Fruit fly (Drosophila melanogaster) Kc167 (cell line): ENCODE results near the gene dod.
A peak's percentile ranks its signal among the peaks of the same experiment; 100 is the strongest.

Experiments
- Myc ChIP-seq: fragments of >200 bp; optimal IDR thresholded peaks from 2 replicates; lab custom pipeline; 2017; ENCODE audit warnings: missing external identifiers
- Sin3A ChIP-seq: fragments of >200 bp; optimal IDR thresholded peaks from 2 replicates; lab custom pipeline; 2018; ENCODE audit warnings: missing external identifiers
- h ChIP-seq: fragments of >200 bp; optimal IDR thresholded peaks from 3 replicates; lab custom pipeline; 2018; ENCODE audit warnings: missing external identifiers
- insv ChIP-seq: fragments of >200 bp; optimal IDR thresholded peaks from 3 replicates; lab custom pipeline; 2018; ENCODE audit warnings: missing external identifiers
- psq ChIP-seq: fragments of >200 bp; optimal IDR thresholded peaks from 2 replicates; lab custom pipeline; 2017; ENCODE audit warnings: missing external identifiers
- ttk ChIP-seq: sonication (Bioruptor generic); optimal IDR thresholded peaks from 2 replicates; lab custom pipeline; 2017; ENCODE audit warnings: missing external identifiers

dod gene

DNA sequence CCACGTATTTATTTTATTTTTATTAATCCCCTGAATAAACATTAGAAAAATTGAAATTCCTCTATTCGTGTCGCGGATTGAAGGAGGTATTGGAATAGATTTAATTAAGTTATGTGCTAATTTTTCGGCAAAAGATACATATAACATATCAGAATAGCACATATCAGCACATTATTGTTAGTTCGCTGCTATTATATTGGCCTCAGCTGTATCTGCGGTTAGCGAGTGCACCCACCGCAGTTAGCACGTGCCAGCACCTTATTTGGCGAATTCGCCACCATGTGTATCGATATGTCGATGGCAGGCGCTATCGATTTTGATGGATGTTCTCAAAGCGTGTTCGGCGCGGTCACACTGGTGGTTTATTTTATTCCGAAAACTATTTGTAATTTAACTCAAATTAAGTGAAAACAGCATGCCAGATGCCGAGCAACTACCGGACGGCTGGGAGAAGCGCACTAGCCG lies at the start of gene dod:
Gene dod, plus strand, starts transcription at position 323 of the 465 bp plus-strand sequence.
- TF ChIP-seq ttk (lab: Kevin White, UChicago) (no peak), Sin3A (lab: Kevin White, UChicago) (no peak), insv (lab: Kevin White, UChicago) (no peak), h (lab: Kevin White, UChicago) (no peak), Myc (no peak)

DNA sequence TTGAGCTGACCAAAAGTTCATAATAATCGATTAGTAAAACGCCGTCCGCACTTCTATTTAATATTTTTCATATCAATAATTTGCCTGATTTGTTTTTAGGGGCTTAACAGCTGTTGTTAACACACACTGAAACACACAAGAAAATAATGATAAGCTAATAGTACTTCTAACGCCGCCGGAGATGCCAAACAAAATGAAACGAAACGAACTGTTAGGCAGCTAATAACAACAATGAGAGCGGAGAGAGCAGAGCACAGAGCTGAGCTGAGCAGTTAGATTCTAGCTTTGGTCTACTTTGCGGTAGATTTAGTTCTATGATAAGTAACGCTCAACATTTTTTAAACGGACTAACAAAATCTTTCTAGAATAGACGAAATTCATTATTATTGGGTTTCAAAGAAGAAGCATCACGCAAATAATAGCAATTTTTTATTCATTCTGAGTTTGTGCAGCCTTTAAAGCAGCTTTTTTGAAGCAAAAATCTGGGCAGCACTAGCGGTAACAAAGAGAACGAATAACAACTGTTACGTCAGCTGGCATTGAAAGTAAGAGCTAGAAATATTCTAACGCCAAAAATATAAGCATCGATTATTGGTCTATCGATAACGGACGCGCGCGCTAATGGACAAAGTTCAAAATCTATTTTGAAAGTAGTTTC lies 38.5 kb upstream of the dod start, which contains the start of gene Abca3:
Gene Abca3, minus strand, starts transcription at position 181 of the 658 bp plus-strand sequence.
- TF ChIP-seq Myc (no peak), h (lab: Kevin White, UChicago) (no peak)

DNA sequence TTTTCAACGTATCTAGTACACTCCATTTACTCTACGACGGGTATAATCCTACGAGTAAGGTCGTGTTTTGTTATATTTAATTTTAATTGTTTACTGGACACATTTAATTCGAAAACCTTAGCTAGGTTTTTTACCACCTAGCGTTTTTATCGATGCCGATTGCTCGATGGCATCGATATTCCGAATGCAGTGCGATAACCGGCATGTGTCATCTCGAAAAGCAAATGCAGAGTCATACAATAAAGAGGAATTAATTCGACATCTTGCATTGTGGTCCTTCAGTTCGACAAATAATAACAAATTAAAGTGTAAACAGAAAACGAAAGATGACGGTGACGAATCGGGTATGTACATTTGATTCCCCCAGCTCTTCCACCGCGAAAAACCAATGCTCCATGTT lies 29.3 kb upstream of the dod start, which contains the start of gene Rpt6:
Gene Rpt6, plus strand, starts transcription at position 201 of the 400 bp plus-strand sequence.
- no peak for TF ChIP-seq Myc
- TF ChIP-seq psq, result no peak
- TF ChIP-seq ttk (lab: Kevin White, UChicago), result no peak
- TF ChIP-seq insv (lab: Kevin White, UChicago), result no peak
- TF ChIP-seq Sin3A (lab: Kevin White, UChicago), result no peak
- no peak for TF ChIP-seq h (lab: Kevin White, UChicago)

DNA sequence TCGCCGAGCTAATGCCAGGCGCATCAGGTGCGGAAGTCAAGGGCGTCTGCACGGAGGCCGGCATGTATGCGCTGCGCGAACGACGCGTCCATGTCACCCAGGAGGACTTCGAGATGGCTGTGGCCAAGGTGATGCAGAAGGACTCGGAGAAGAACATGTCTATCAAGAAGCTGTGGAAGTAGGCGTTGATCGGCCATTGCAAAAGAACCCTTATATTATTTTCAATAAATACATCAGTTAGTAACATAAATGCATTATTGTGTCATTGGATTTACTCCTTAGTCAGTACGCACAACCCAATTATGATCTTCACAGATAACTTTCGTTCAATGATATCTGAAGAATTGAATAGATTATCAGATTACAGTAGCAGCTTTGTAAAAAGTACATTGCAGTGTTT lies 27.7 kb upstream of the dod start, which contains the start of gene CG1801:
Gene CG1801, minus strand, starts transcription at position 101 of the 400 bp plus-strand sequence.
- no peak for TF ChIP-seq insv (lab: Kevin White, UChicago)
- TF ChIP-seq ttk (lab: Kevin White, UChicago), result no peak
- TF ChIP-seq h (lab: Kevin White, UChicago), result no peak
- TF ChIP-seq psq, result no peak
- no peak for TF ChIP-seq Myc
- TF ChIP-seq Sin3A (lab: Kevin White, UChicago), result no peak

DNA sequence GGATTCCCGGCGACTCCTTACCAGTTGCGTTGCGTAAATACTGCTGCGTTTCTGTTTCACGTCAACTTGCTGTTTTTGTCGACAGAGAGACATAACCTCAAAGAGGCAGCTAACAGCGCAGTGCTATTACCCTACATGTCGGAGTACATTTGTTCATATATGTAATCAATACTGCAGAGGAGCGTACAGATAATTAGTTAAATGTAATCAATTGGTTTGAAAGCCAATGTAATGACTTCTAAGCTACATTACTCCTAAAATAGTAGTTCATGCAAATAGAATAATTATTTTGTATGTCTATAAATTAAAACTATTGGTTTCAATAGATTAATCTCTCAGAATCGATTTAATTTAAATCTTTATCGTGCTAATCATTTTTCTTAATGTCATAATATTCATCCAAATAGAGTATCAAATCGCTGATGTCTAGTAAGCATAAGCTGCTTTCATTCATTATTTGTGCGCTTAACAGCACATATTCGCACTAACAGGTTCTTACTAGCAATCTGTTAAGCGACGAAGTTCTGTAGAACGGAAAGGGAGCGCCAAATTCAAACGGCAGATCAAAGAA lies 25.9 kb upstream of the dod start, which contains the start of the genes SLIRP1 and anox:
Gene SLIRP1, minus strand, starts transcription at position 95 of the 571 bp plus-strand sequence.
Gene anox, minus strand, starts transcription at position 95 of the 571 bp plus-strand sequence.
- TF ChIP-seq ttk (lab: Kevin White, UChicago), result no peak
- TF ChIP-seq insv (lab: Kevin White, UChicago), result no peak
- no peak for TF ChIP-seq Myc
- no peak for TF ChIP-seq h (lab: Kevin White, UChicago)
- no peak for TF ChIP-seq Sin3A (lab: Kevin White, UChicago)
- no peak for TF ChIP-seq psq

DNA sequence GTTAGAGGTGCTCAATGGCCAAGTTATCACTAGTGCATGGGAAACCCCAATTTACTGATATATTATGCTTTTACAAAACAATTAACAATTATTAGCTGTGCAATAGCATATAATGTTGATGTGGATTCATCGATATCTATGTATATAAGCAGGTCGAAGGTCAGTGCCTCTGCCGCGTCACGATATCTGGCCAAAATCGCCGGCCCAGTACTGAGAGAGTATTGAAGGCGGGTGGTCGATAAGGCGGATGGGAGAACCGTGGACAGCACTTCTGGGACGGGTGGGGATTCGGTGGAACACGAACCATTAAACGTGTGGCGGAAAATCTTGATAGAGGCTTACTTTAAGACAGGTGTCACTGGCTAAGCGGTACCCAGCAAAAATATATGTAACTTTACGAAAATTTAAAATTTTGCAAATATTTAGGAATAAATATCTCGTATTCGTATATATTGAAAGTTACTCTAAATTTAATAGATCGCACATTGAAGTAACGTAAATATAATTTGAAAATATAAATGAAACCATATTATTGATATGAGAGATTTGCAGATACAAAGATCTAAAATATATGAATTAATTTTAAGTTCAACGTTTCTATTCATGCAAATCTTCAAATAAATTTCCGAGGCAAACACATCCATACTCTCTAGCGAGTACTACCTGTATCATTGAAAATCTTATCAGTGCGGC lies 22.7 kb upstream of the dod start:
- TF ChIP-seq h (lab: Kevin White, UChicago), result no peak
- TF ChIP-seq Sin3A (lab: Kevin White, UChicago), result no peak
- TF ChIP-seq ttk (lab: Kevin White, UChicago), result no peak
- TF ChIP-seq insv (lab: Kevin White, UChicago), result no peak
- no peak for TF ChIP-seq Myc
- TF ChIP-seq psq, result no peak

DNA sequence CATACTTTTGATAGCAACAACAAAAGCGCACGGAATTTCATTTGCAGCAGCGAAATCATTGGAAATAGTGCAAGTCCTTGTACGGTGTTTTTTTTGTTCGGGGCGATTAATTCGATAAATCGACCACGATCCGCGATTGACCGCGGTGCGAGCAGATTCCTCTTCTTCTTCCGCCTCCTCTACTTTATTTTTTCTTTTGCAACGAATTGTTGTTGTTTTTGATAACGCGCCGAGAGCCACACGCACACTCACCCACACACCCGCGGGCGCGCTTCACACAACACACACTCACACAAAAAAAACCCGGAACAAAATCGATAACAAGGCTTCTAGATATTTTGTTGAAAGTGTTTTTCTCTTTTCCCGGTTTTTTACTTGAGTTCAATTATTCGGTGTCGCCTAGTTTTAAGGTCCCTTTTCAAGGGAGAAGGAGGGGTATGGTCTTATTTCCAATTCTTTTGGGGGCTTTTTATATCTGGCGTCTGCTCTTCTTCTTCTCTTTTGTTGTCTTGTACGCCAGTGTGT lies 21.9 kb upstream of the dod start:
- no peak for TF ChIP-seq insv (lab: Kevin White, UChicago)
- TF ChIP-seq Sin3A (lab: Kevin White, UChicago), result no peak
- no peak for TF ChIP-seq ttk (lab: Kevin White, UChicago)
- TF ChIP-seq h (lab: Kevin White, UChicago), result no peak
- TF ChIP-seq Myc, result no peak
- no peak for TF ChIP-seq psq

DNA sequence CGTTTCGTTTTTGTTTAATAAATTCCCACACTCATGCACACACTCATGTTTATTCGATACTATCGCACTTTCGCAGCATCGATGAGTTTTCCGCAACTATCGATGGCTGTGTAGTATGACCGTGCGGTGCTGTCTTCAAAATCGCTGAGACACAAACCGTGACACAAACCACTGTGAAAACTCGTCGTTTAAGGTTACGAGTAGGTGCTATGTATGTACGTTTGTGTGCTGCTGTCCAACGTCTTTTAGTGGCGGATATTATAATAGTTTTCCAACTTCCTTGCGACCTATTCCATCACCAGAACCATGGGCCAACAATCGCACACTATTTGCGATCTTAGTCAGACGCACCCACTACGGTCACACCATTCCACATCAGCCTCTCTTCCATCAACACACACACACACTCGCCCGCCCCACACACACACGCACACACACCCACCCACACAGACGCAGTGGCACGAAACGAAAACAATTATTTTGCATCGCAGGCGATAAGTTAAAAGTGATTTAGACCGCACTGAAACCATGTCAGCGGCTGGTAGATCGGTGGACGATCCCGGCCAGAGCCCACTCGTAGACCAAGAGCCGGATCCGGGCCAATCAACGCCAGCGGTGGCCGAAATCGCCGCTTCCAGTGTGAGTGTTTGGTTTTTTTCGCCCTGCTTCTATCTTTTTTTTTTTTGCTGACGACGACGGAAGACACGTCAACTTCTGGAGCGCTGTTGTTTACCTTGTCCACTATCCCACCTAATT lies 21.0 kb upstream of the dod start, which contains the start of the genes Dd and CG1486:
Gene Dd, minus strand, starts transcription at position 77 of the 756 bp plus-strand sequence.
Gene CG1486, plus strand, starts transcription at position 114 of the 756 bp plus-strand sequence.
- no peak for TF ChIP-seq h (lab: Kevin White, UChicago)
- peak; percentile 13 for TF ChIP-seq Sin3A (lab: Kevin White, UChicago)

DNA sequence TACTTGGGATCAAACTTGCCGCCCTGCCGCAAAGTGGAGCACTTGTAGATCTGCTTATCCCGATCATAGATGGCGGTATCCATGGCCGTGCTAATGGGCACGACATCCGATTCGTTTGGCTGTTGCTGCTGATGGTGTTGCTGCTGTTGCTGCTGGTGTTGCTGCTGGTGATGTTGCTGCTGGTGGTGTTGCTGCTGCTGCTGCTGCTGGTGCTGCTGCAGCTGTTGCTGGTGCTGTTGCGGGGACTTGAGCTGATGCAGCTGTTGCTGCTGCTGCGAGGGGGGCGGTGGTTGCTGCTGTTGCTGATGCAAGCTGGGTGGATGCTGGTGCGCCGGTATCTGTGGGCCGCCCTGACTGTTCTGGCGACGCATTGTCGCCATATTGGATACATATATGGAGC lies 12.0 kb upstream of the dod start:
- TF ChIP-seq insv (lab: Kevin White, UChicago) (no peak), Sin3A (lab: Kevin White, UChicago) (no peak), Myc (no peak), h (lab: Kevin White, UChicago) (no peak), psq (no peak), ttk (lab: Kevin White, UChicago) (no peak)

DNA sequence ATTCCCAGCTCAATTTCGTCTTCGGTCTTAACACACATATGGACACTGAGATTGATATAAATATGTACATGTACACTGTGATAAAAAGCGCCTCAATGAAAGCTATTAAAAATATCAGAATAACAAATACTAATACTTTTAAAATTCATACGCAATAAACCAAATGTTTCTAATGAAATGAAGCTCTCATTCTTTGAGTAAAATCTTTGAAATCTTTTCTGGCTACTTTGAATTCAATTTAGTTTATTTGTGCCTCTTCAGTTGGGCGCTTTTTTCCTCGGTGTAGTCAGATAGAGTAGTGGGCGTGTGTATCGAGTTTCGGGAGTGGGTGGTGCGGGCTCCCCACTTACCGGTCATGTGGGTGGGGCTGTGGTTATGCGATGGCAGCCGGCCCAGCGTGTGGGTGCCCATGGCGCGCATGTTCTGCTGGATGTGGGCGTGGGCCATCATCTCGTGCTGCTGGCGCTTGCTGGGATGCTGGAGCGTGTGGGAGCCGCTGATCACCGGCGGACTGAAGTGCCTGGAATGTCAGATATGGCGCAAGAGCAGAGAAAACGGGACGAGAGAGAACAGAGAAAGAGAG lies 10.5 kb upstream of the dod start:
- TF ChIP-seq Myc, result no peak
- no peak for TF ChIP-seq Sin3A (lab: Kevin White, UChicago)
- TF ChIP-seq ttk (lab: Kevin White, UChicago), result no peak
- no peak for TF ChIP-seq h (lab: Kevin White, UChicago)
- no peak for TF ChIP-seq psq
- TF ChIP-seq insv (lab: Kevin White, UChicago), result no peak

DNA sequence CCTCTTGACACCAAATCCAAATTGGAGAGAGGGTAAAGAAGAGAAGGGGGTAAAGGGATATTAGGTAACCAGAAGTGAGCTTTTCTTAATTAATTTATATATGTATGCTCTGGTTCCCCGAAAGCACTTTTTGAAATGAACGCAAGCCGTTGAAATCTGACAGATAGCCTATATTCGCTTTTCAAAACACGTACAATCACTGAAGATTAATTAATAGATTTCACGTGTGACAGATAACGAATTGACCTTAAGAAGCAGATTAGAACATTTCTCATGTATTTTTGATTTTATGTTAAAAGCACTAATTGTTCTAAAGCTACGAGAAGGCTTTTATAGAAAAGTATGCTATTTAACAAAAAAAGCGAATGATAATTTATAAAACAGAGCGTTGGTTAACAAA lies 8.1 kb upstream of the dod start:
- TF ChIP-seq h (lab: Kevin White, UChicago) (no peak), insv (lab: Kevin White, UChicago) (no peak), Myc (no peak), Sin3A (lab: Kevin White, UChicago) (no peak), psq (no peak), ttk (lab: Kevin White, UChicago) (no peak)
